Worm (Caenorhabditis elegans): ENCODE results near the gene flp-24.

ce11 chrIII:770958-771357, 46.0 kb downstream of the flp-24 start, which contains the start of gene tpst-2:
- TF ChIP-seq nhr-25 (tag; optimal IDR thresholded peaks at IDR 0.05) (no peak), ztf-4 (tag; optimal IDR thresholded peaks at IDR 0.05) (no peak), nhr-237 (tag; optimal IDR thresholded peaks at IDR 0.05) (no peak)
